Worm (Caenorhabditis elegans) whole organism, midembryonic: Measurements from ENCODE around the gene C09E7.10.

Source experiments
- T22C8.4 ChIP-seq: fragments of 200-800 bp; sonication (Bioruptor generic); IDR thresholded peaks from 2 replicates; pipeline ENCODE4 v1.3.6; 2022; ENCODE audit warnings: missing genetic modification characterization, missing compliant biosample characterization
- cog-1 ChIP-seq: sonication (generic microtip); optimal IDR thresholded peaks from 2 replicates; lab custom pipeline; 2016; ENCODE audit warnings: missing genetic modification characterization, missing compliant biosample characterization
- flt-1 ChIP-seq: fragments of 200-800 bp; sonication (Bioruptor generic); IDR thresholded peaks from 2 replicates; pipeline ENCODE4 v1.3.6; 2022; ENCODE audit warnings: missing genetic modification characterization, missing compliant biosample characterization
- klf-2 ChIP-seq: fragments of 200-800 bp; sonication (Bioruptor generic); conservative IDR thresholded peaks from 2 replicates; pipeline ENCODE4 v1.3.6; 2022; ENCODE audit warnings: missing genetic modification reagents, missing genetic modification characterization, missing compliant biosample characterization
- med-1 ChIP-seq: sonication (generic microtip); optimal IDR thresholded peaks from 2 replicates; lab custom pipeline; 2017; ENCODE audit warnings: missing genetic modification characterization, mild to moderate bottlenecking, missing compliant biosample characterization, antibody characterized with exemption, missing genetic modification reagents; ENCODE audit not compliant: insufficient read depth
- ref-1 ChIP-seq: fragments of 200-800 bp; sonication (Bioruptor generic); conservative IDR thresholded peaks from 2 replicates; pipeline ENCODE4 v1.3.6; 2022; ENCODE audit warnings: missing genetic modification reagents, missing genetic modification characterization, missing compliant biosample characterization
- tab-1 ChIP-seq: fragments of 200-800 bp; sonication (Bioruptor generic); IDR thresholded peaks from 2 replicates; pipeline ENCODE4 v1.3.6; 2022; ENCODE audit warnings: missing genetic modification characterization, missing compliant biosample characterization
- ztf-23 ChIP-seq: fragments of 200-800 bp; sonication (Bioruptor generic); IDR thresholded peaks from 2 replicates; pipeline ENCODE4 v1.3.6; 2022; ENCODE audit warnings: missing genetic modification reagents, missing genetic modification characterization, missing compliant biosample characterization
- ztf-29 ChIP-seq: fragments of 200-800 bp; sonication (Bioruptor generic); IDR thresholded peaks from 2 replicates; pipeline ENCODE4 v1.3.6; 2022; ENCODE audit warnings: missing genetic modification reagents, missing genetic modification characterization, missing compliant biosample characterization

ce11 chrIII:6507832-6508231 lies 12.0 kb downstream of the C09E7.10 start, which contains the start of gene F23F12.12:
- TF ChIP-seq klf-2 (GFP tag; lab: Robert Waterston, UW) (no peak), med-1 (GFP tag; lab: Kevin White, UChicago) (no peak), ref-1 (GFP tag; lab: Robert Waterston, UW) (no peak), cog-1 (tag; lab: Kevin White, UChicago) (no peak), ztf-23 (GFP tag; lab: Robert Waterston, UW) (no peak), flt-1 (GFP tag; lab: Robert Waterston, UW) (no peak), T22C8.4 (GFP tag; lab: Robert Waterston, UW) (no peak), ztf-29 (GFP tag; lab: Robert Waterston, UW) (no peak), tab-1 (GFP tag; lab: Robert Waterston, UW) (no peak)
